Worm (Caenorhabditis elegans): ENCODE data around the gene pll-1.
A peak's percentile ranks its signal among the peaks of the same experiment; 100 is the strongest.

The pll-1 gene

DNA sequence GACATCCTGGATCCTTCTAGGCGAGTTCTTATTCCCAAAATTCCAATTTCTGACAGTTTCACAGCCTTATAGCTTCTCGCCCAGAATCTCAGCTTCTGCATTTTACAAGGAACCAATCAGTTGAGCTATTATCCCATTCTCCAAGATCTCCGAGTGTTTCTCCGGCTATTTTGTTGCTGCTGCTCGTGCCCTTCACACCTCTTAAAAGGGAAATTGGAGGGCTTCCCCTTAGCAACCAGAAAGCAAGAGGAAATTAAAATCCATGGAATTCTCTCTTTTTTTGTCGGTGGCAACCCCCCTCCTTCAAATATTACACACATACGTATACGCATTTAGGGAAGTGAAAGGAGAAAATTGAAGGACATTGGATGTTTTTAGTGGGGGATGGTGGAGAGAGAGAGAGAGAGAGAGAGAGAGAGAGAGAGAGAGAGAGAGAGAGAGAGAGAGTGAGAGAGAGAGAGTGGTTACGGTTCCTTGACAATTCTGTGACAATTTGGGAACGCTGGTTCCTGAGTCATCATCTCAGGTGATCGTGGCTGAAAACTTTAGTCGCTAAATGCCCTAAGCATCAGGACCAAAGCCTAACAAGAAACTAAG, 13.8 kb upstream of the pll-1 start:
- TF ChIP-seq med-1 (GFP tag; optimal IDR thresholded peaks at IDR 0.05; ENCODE audit: insufficient read depth) (no peak), flt-1 (GFP tag; IDR thresholded peaks at IDR 0.05) (0 out of 2 replicates have a peak, but pooled peaks have one; percentile 52), ztf-23 (GFP tag; IDR thresholded peaks at IDR 0.05) (0 out of 2 replicates have a peak, but pooled peaks have one; percentile 32), tab-1 (GFP tag; IDR thresholded peaks at IDR 0.05) (no peak)

DNA sequence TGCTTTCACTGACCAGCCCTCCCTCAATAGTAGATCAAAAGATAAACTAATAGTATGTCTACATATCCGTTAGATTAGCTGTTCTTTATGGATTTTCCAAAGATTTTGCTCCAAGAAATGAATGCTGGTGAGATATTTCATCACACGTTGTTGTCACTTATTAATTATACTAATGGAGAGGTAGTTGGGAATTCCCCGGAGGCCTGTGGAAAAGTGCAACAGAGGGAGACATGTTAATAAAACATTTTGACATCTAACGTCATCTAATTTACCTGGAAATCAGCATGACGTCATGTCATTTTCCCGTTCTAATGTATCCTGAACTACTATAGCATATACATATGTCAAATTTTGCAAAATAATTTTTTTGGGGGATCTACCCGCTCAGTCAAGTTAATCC, 12.8 kb upstream of the pll-1 start:
- no peak for TF ChIP-seq cog-1 (tag; optimal IDR thresholded peaks at IDR 0.05)
- no peak for TF ChIP-seq ztf-29 (GFP tag; IDR thresholded peaks at IDR 0.05)
- TF ChIP-seq ref-1 (GFP tag; conservative IDR thresholded peaks at IDR 0.05) = no peak
- TF ChIP-seq T22C8.4 (GFP tag; IDR thresholded peaks at IDR 0.05) = no peak
- no peak for TF ChIP-seq flt-1 (GFP tag; IDR thresholded peaks at IDR 0.05)
- no peak for TF ChIP-seq klf-2 (GFP tag; conservative IDR thresholded peaks at IDR 0.05)
- no peak for TF ChIP-seq ztf-23 (GFP tag; IDR thresholded peaks at IDR 0.05)
- no peak for TF ChIP-seq tab-1 (GFP tag; IDR thresholded peaks at IDR 0.05)
- no peak for TF ChIP-seq med-1 (GFP tag; optimal IDR thresholded peaks at IDR 0.05; ENCODE audit: insufficient read depth)

DNA sequence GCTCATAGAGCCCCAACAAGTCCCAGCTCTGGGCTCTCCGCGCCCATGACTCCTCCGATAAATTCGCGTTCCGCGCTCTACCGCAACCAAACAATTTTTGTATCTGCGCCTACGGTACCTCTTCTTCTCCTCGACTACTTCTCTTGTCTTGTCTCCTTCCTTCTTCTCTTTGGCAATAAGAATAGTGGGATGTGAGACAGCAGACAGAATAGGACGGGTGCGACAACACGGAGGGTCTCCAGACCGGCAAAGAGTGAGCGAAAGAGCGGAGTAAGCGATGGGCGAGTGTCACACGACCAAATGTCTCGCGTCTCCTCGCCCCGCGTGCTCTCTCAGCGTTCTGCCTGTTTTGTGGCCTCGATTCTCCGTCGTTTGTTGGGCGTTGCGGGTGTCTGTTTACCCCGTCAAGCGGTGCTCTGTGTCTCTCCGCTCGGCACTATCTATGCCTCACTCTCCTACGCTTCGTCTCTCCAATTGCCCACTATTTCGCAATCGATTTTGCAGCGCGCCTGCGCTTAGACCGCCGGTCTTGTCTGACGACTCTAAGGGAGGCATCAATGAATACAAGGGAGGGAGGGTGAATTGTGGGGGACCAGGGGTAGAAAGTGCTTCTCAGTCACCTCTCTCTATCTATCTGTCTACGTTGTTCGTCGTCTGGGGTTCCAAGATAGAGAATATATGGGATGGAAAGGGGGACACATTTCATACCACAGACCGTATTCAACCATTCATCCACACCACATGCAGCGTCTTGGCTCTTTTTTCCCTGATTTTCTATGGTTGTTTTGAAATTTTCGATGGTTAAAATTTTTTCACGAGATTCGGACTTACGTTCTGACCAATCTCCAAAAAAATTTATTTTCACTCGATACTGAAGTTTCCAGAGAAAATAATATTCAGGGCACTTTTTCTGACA, 10.9 kb upstream of the pll-1 start, which contains the start of gene gei-4:
TSS of gene gei-4 (minus strand) at position 256 of the 916 bp plus-strand sequence.
- TF ChIP-seq cog-1 (tag; optimal IDR thresholded peaks at IDR 0.05) = peak; percentile 61
- no peak for TF ChIP-seq ref-1 (GFP tag; conservative IDR thresholded peaks at IDR 0.05)
- TF ChIP-seq ztf-29 (GFP tag; IDR thresholded peaks at IDR 0.05) = no peak
- TF ChIP-seq med-1 (GFP tag; optimal IDR thresholded peaks at IDR 0.05; ENCODE audit: insufficient read depth) = no peak
- TF ChIP-seq T22C8.4 (GFP tag; IDR thresholded peaks at IDR 0.05) = peak; percentile 92
- peak; percentile 56; the same call in 1 of the 2 replicates for TF ChIP-seq ztf-23 (GFP tag; IDR thresholded peaks at IDR 0.05)
- no peak for TF ChIP-seq flt-1 (GFP tag; IDR thresholded peaks at IDR 0.05)
- no peak for TF ChIP-seq tab-1 (GFP tag; IDR thresholded peaks at IDR 0.05)

DNA sequence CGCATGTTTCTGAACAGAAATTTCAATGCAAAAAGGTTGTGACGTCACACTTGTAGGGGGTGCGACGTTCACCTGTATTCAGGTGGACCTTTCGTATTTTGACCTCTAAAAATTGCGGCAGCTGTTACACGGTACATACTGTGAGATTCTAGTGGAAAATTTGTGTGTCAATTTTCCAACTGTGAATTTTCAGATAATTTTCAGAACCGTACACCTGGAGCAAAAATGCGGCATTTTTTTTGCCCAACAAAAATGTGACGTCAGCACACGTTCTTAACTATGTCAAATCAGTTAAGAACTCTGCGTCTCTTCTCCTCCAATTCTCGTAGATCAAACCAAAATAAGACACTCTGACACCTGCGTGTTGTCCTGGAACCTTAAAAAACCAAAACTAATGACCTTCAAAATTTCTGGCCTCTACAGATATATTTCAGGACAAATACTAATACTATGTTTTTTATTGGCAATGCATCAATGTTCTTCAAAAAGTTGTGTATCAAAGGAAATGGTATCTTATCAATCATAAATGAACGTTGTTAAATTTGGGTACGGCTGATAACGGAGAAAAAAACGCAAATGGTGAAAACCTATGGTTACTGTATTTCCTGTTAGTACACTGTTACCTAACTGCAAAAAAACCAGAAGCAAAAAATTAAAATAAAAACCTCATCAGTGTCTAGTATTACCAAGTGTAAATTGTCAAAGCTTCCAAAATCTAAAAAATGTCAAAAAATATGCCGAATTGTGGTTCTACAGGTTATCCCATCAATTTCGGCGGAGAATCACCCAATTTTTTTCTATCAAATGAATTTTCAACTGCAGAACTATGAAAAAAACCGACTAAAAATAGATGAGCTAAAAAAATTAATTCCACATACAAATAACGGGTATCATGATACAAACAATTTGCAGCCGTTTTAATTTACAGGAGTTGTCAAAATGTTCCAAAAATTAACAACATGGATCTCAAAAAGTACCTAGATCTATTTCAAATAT, 8.5 kb upstream of the pll-1 start:
- TF ChIP-seq T22C8.4 (GFP tag; IDR thresholded peaks at IDR 0.05) (no peak), klf-2 (GFP tag; conservative IDR thresholded peaks at IDR 0.05) (no peak), ztf-23 (GFP tag; IDR thresholded peaks at IDR 0.05) (no peak), cog-1 (tag; optimal IDR thresholded peaks at IDR 0.05) (no peak), flt-1 (GFP tag; IDR thresholded peaks at IDR 0.05) (no peak), tab-1 (GFP tag; IDR thresholded peaks at IDR 0.05) (no peak), ztf-29 (GFP tag; IDR thresholded peaks at IDR 0.05) (no peak), ref-1 (GFP tag; conservative IDR thresholded peaks at IDR 0.05) (no peak), med-1 (GFP tag; optimal IDR thresholded peaks at IDR 0.05; ENCODE audit: insufficient read depth) (no peak)

DNA sequence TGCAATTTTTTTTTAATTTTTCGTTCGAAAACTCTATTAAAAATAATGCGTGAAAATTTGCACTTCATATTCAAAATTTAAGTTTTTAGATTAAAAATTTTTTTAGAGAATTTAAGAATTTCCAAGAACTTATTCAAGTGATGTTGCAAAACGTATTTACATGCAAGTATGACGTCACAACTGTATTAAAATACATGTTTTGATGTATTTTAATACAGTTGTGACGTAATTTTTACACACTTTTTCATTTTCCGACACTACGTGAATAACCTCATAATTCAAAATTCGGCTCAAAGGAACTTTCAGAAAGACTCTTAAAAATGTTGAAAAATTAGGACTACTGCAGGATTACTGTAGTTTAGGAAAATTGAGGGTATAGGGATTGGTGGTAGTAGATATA, 7.6 kb upstream of the pll-1 start:
- no peak for TF ChIP-seq ztf-29 (GFP tag; IDR thresholded peaks at IDR 0.05)
- TF ChIP-seq ref-1 (GFP tag; conservative IDR thresholded peaks at IDR 0.05) = no peak
- TF ChIP-seq cog-1 (tag; optimal IDR thresholded peaks at IDR 0.05) = no peak
- no peak for TF ChIP-seq tab-1 (GFP tag; IDR thresholded peaks at IDR 0.05)
- TF ChIP-seq T22C8.4 (GFP tag; IDR thresholded peaks at IDR 0.05) = no peak
- TF ChIP-seq klf-2 (GFP tag; conservative IDR thresholded peaks at IDR 0.05) = no peak
- TF ChIP-seq ztf-23 (GFP tag; IDR thresholded peaks at IDR 0.05) = no peak
- TF ChIP-seq med-1 (GFP tag; optimal IDR thresholded peaks at IDR 0.05; ENCODE audit: insufficient read depth) = no peak
- no peak for TF ChIP-seq flt-1 (GFP tag; IDR thresholded peaks at IDR 0.05)

DNA sequence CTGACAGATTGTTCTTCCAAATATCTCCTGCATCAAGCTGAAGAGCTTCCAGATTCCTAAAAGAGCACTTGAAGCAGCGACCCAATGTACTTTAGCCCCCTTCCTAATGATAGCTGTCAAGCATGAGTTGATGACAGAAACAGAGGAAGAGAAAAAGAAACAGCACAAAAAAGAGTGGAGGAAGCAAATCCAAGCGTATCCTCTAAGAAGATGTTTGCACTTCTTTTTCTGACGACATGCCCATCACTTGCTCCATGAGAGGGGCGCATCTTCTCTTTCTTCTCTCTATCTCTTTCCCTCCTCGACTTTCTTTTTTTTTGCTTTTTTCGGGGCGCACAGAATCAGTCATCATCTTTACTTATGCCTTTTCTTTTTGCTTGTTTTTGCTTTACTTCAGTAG, 5.4 kb upstream of the pll-1 start:
- TF ChIP-seq klf-2 (GFP tag; conservative IDR thresholded peaks at IDR 0.05) (no peak), flt-1 (GFP tag; IDR thresholded peaks at IDR 0.05) (no peak), T22C8.4 (GFP tag; IDR thresholded peaks at IDR 0.05) (no peak), ref-1 (GFP tag; conservative IDR thresholded peaks at IDR 0.05) (no peak), cog-1 (tag; optimal IDR thresholded peaks at IDR 0.05) (no peak), ztf-29 (GFP tag; IDR thresholded peaks at IDR 0.05) (no peak), tab-1 (GFP tag; IDR thresholded peaks at IDR 0.05) (no peak), ztf-23 (GFP tag; IDR thresholded peaks at IDR 0.05) (no peak), med-1 (GFP tag; optimal IDR thresholded peaks at IDR 0.05; ENCODE audit: insufficient read depth) (no peak)

DNA sequence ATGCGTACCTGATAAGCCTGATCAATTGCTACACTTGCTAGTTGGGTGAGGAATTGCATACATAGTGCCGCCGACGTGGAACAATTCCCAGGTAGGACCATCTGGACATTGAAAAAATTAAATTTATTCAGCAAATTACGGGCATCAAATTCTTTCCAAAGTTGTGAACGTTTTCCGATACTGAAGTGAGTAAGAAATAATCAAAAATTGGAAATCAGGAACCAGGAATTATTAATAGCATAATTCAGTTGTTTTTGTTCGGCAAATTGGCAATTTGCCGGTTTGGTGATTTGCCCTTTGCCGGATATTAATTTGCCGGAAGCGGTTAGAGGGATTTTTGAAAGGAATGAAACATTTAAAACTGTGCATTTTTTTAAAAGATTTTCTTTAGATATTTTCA, 15.4 kb downstream of the pll-1 start, which contains the start of gene gsto-3:
TSS of gene gsto-3 (minus strand) at position 101 of the 400 bp plus-strand sequence.
- no peak for TF ChIP-seq ztf-23 (GFP tag; IDR thresholded peaks at IDR 0.05)
- TF ChIP-seq cog-1 (tag; optimal IDR thresholded peaks at IDR 0.05) = no peak
- TF ChIP-seq T22C8.4 (GFP tag; IDR thresholded peaks at IDR 0.05) = no peak
- no peak for TF ChIP-seq ztf-29 (GFP tag; IDR thresholded peaks at IDR 0.05)
- no peak for TF ChIP-seq flt-1 (GFP tag; IDR thresholded peaks at IDR 0.05)
- TF ChIP-seq ref-1 (GFP tag; conservative IDR thresholded peaks at IDR 0.05) = no peak
- no peak for TF ChIP-seq klf-2 (GFP tag; conservative IDR thresholded peaks at IDR 0.05)
- TF ChIP-seq med-1 (GFP tag; optimal IDR thresholded peaks at IDR 0.05; ENCODE audit: insufficient read depth) = no peak
- no peak for TF ChIP-seq tab-1 (GFP tag; IDR thresholded peaks at IDR 0.05)

DNA sequence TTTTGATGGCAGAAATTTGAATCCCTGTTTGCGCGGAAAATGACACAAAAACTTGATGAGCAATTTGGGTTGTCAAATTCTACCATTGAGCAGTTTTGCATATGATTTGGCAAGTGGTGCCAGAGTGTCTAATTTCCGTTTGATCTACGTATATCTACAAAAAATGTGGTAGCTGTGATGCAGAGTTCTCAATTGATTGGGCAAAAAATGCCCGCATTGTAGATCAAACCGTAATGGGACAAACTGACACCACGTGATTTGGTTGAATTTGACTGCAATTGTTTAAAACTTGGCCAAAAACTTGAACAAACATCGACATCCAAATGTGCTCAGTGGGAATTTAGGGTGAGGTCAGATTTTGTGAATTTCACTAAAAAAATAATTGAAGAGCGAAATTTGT, 16.7 kb downstream of the pll-1 start, which contains the start of gene K10F12.7:
TSS of gene K10F12.7 (minus strand) at position 101 of the 400 bp plus-strand sequence.
- TF ChIP-seq tab-1 (GFP tag; IDR thresholded peaks at IDR 0.05) (no peak), flt-1 (GFP tag; IDR thresholded peaks at IDR 0.05) (no peak), ztf-23 (GFP tag; IDR thresholded peaks at IDR 0.05) (no peak), klf-2 (GFP tag; conservative IDR thresholded peaks at IDR 0.05) (no peak), ref-1 (GFP tag; conservative IDR thresholded peaks at IDR 0.05) (no peak), cog-1 (tag; optimal IDR thresholded peaks at IDR 0.05) (no peak), med-1 (GFP tag; optimal IDR thresholded peaks at IDR 0.05; ENCODE audit: insufficient read depth) (no peak), ztf-29 (GFP tag; IDR thresholded peaks at IDR 0.05) (no peak), T22C8.4 (GFP tag; IDR thresholded peaks at IDR 0.05) (no peak)

Measured in whole organism, midembryonic.